Worm (Caenorhabditis elegans) whole organism, young adult: Measurements from ENCODE around the gene fbxb-33.

Experiments
- B0019.2 ChIP-seq: fragments of 200-800 bp; sonication (Bioruptor generic); conservative IDR thresholded peaks from 2 replicates; pipeline ENCODE4 v1.3.6; 2022; ENCODE audit warnings: missing genetic modification reagents, missing genetic modification characterization, missing compliant biosample characterization
- B0336.3 ChIP-seq: fragments of 200-800 bp; sonication (Bioruptor generic); IDR thresholded peaks from 2 replicates; pipeline ENCODE4 v1.3.6; 2022; ENCODE audit warnings: missing genetic modification characterization, missing compliant biosample characterization
- C17E4.6 ChIP-seq: fragments of 200-800 bp; sonication (Bioruptor generic); IDR thresholded peaks from 2 replicates; pipeline ENCODE4 v1.3.6; 2022; ENCODE audit warnings: missing genetic modification reagents, missing genetic modification characterization, missing compliant biosample characterization
- F23B12.7 ChIP-seq: sonication (generic microtip); optimal IDR thresholded peaks from 2 replicates; lab custom pipeline; 2017; ENCODE audit warnings: missing genetic modification characterization, mild to moderate bottlenecking, missing compliant biosample characterization, antibody characterized with exemption, moderate library complexity; ENCODE audit not compliant: insufficient read depth
- F52B5.7 ChIP-seq: sonication (generic microtip); optimal IDR thresholded peaks from 2 replicates; lab custom pipeline; 2016; ENCODE audit warnings: mild to moderate bottlenecking, missing genetic modification characterization, missing compliant biosample characterization
- F57C9.4 ChIP-seq: sonication (generic microtip); optimal IDR thresholded peaks from 2 replicates; lab custom pipeline; 2017; ENCODE audit warnings: mild to moderate bottlenecking, missing genetic modification characterization, missing compliant biosample characterization
- K11D2.4 ChIP-seq: fragments of 200-800 bp; sonication (Bioruptor generic); IDR thresholded peaks from 2 replicates; pipeline ENCODE4 v1.3.6; 2022; ENCODE audit warnings: missing genetic modification reagents, missing genetic modification characterization, missing compliant biosample characterization
- K12H6.12 ChIP-seq: fragments of 200-800 bp; sonication (Bioruptor generic); optimal IDR thresholded peaks from 2 replicates; lab custom pipeline; 2018; ENCODE audit warnings: mild to moderate bottlenecking, missing genetic modification characterization, missing compliant biosample characterization
- Y67H2A.10 ChIP-seq: fragments of 200-800 bp; sonication (Bioruptor generic); conservative IDR thresholded peaks from 2 replicates; pipeline ENCODE4 v1.3.6; 2022; ENCODE audit warnings: missing genetic modification reagents, missing genetic modification characterization, missing compliant biosample characterization
- ZK185.1 ChIP-seq: sonication (generic microtip); optimal IDR thresholded peaks from 2 replicates; lab custom pipeline; 2016; ENCODE audit warnings: mild to moderate bottlenecking, missing genetic modification characterization, missing compliant biosample characterization; ENCODE audit not compliant: poor library complexity, severe bottlenecking
- bed-1 ChIP-seq: fragments of 200-800 bp; sonication (Bioruptor generic); IDR thresholded peaks from 2 replicates; pipeline ENCODE4 v1.3.6; 2022; ENCODE audit warnings: missing genetic modification reagents, missing genetic modification characterization, missing compliant biosample characterization
- ceh-100 ChIP-seq: fragments of 200-800 bp; sonication (Bioruptor generic); IDR thresholded peaks from 2 replicates; pipeline ENCODE4 v1.3.6; 2022; ENCODE audit warnings: missing genetic modification reagents, missing genetic modification characterization, missing compliant biosample characterization
- ceh-58 ChIP-seq: fragments of 200-800 bp; sonication (Bioruptor generic); IDR thresholded peaks from 2 replicates; pipeline ENCODE4 v1.3.6; 2022; ENCODE audit warnings: missing genetic modification characterization, missing compliant biosample characterization
- ceh-91 ChIP-seq: fragments of 200-800 bp; sonication (Bioruptor generic); IDR thresholded peaks from 2 replicates; pipeline ENCODE4 v1.3.6; 2022; ENCODE audit warnings: missing genetic modification reagents, missing genetic modification characterization, missing compliant biosample characterization
- efl-1 ChIP-seq: fragments of 150-350 bp; optimal IDR thresholded peaks from 2 replicates; lab custom pipeline; 2014; ENCODE audit warnings: missing biosample characterization, missing genetic modification reagents, missing genetic modification characterization
- egl-44 ChIP-seq: fragments of 200-800 bp; sonication (Bioruptor generic); IDR thresholded peaks from 2 replicates; pipeline ENCODE4 v1.3.6; 2022; ENCODE audit warnings: missing genetic modification reagents, missing genetic modification characterization, missing compliant biosample characterization
- egrh-3 ChIP-seq: fragments of 200-800 bp; sonication (Bioruptor generic); IDR thresholded peaks from 2 replicates; pipeline ENCODE4 v1.3.6; 2022; ENCODE audit warnings: missing genetic modification reagents, missing genetic modification characterization, missing compliant biosample characterization
- gei-17 ChIP-seq: fragments of 200-800 bp; sonication (Bioruptor generic); optimal IDR thresholded peaks from 2 replicates; lab custom pipeline; 2018; ENCODE audit warnings: mild to moderate bottlenecking, missing genetic modification characterization, missing compliant biosample characterization
- lag-1 ChIP-seq: fragments of 200-800 bp; sonication (Bioruptor generic); IDR thresholded peaks from 2 replicates; pipeline ENCODE4 v1.3.6; 2022; ENCODE audit warnings: missing genetic modification reagents, missing genetic modification characterization, missing compliant biosample characterization
- lin-26 ChIP-seq: fragments of 200-800 bp; sonication (Bioruptor generic); IDR thresholded peaks from 2 replicates; pipeline ENCODE4 v1.3.6; 2022; ENCODE audit warnings: missing genetic modification reagents, missing genetic modification characterization, missing compliant biosample characterization
- nfya-1 ChIP-seq: sonication (generic microtip); optimal IDR thresholded peaks from 2 replicates; lab custom pipeline; 2017; ENCODE audit warnings: antibody characterized with exemption, missing compliant biosample characterization, missing genetic modification characterization, borderline replicate concordance; ENCODE audit not compliant: insufficient read depth
- nfya-2 ChIP-seq: fragments of 200-800 bp; sonication (Bioruptor generic); IDR thresholded peaks from 2 replicates; pipeline ENCODE4 v1.3.6; 2022; ENCODE audit warnings: missing genetic modification reagents, missing genetic modification characterization, missing compliant biosample characterization
- nfyb-1 ChIP-seq: fragments of 200-800 bp; sonication (Bioruptor generic); IDR thresholded peaks from 2 replicates; pipeline ENCODE4 v1.3.6; 2022; ENCODE audit warnings: missing genetic modification reagents, missing genetic modification characterization, missing compliant biosample characterization
- snpc-1.3 ChIP-seq: sonication (generic microtip); optimal IDR thresholded peaks from 2 replicates; lab custom pipeline; 2017; ENCODE audit warnings: missing genetic modification characterization, mild to moderate bottlenecking, missing compliant biosample characterization, antibody characterized with exemption, moderate library complexity, missing genotype, missing genetic modification reagents; ENCODE audit not compliant: insufficient read depth
- zfh-2 ChIP-seq: fragments of 200-800 bp; sonication (Bioruptor generic); conservative IDR thresholded peaks from 2 replicates; pipeline ENCODE4 v1.3.6; 2022; ENCODE audit warnings: missing genetic modification reagents, missing genetic modification characterization, missing compliant biosample characterization
- ztf-18 ChIP-seq: sonication (generic microtip); optimal IDR thresholded peaks from 2 replicates; lab custom pipeline; 2016; ENCODE audit warnings: missing genotype, mild to moderate bottlenecking, missing genetic modification characterization, missing compliant biosample characterization
- ztf-22 ChIP-seq: fragments of 200-800 bp; sonication (Bioruptor generic); optimal IDR thresholded peaks from 2 replicates; lab custom pipeline; 2018; ENCODE audit warnings: mild to moderate bottlenecking, missing genetic modification characterization, moderate library complexity, missing compliant biosample characterization

The fbxb-33 gene

DNA sequence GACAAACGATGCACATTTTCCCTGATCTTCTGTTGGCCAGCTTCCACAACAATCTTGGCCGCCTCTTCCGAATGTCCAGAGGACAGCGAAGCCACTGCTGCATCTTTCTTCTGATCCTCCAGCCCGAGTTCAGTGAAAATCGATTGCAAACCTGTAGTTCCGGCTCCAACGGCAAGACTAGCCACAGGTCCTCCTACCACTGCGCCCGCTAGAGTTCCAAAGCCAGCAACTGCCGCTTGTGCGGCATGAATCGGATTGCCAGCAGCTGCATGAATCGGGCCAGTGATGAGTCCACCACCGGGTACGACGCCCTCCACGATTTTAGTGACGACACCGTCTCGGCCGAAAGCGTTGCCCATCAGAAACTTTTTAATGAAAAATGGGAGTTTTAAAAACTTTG is 41.1 kb downstream of the fbxb-33 start, which contains the start of gene ifas-1:
TSS of gene ifas-1 (minus strand) at position 387 of the 400 bp plus-strand sequence.
- TF ChIP-seq snpc-1.3 (no peak), egrh-3 (GFP tag; lab: Robert Waterston, UW) (peak; percentile 27; the same call in 1 of the 2 replicates), zfh-2 (peak; percentile 73), K11D2.4 (0 out of 2 replicates have a peak, but pooled peaks have one; percentile 30), nfya-1 (tag; lab: Kevin White, UChicago) (no peak), ceh-58 (0 out of 2 replicates have a peak, but pooled peaks have one; percentile 21)
- TF ChIP-seq, all 124 proteins: peak for 4

- TF ChIP-seq lin-26 (no peak), F23B12.7 (tag; lab: Kevin White, UChicago) (no peak), nfyb-1 (GFP tag; lab: Robert Waterston, UW) (no peak), Y67H2A.10 (GFP tag; lab: Robert Waterston, UW) (no peak), C17E4.6 (GFP tag; lab: Robert Waterston, UW) (no peak)
These were observed 43.4 kb downstream of the fbxb-33 start, which contains the start of gene srx-101 for ce11 chrII:3690646-3691045. TSS of gene srx-101 (minus strand) at chrII:3690746.

ce11 chrII:3694664-3695063 is 47.5 kb downstream of the fbxb-33 start, which contains the start of gene srx-102:
TSS of gene srx-102 (minus strand) at chrII:3694764.
- TF ChIP-seq ceh-100 (no peak), ceh-91 (GFP tag; lab: Robert Waterston, UW) (no peak), snpc-1.3 (no peak), B0019.2 (GFP tag; lab: Robert Waterston, UW) (no peak), ztf-22 (no peak), bed-1 (GFP tag; lab: Robert Waterston, UW) (no peak), lag-1 (no peak), zfh-2 (no peak), efl-1 (GFP tag; lab: Kevin White, UChicago) (no peak), nfya-2 (GFP tag; lab: Robert Waterston, UW) (no peak), ceh-58 (no peak), gei-17 (GFP tag; lab: Kevin White, UChicago) (no peak), B0336.3 (no peak), K12H6.12 (tag; lab: Kevin White, UChicago) (no peak), egl-44 (GFP tag; lab: Robert Waterston, UW) (no peak), ZK185.1 (no peak), F57C9.4 (tag; lab: Kevin White, UChicago) (no peak), F52B5.7 (tag; lab: Kevin White, UChicago) (no peak), ztf-18 (tag; lab: Kevin White, UChicago) (no peak)
